Fruit fly (Drosophila melanogaster): ENCODE data around the gene Calr.

dm6 chr3R:9628607-9629006, 2.0 kb downstream of the Calr start:
- TF ChIP-seq Ets98B (GFP tag; IDR thresholded peaks at IDR 0.05), result no peak
- no peak for TF ChIP-seq EcR (GFP tag; optimal IDR thresholded peaks at IDR 0.05)
- TF ChIP-seq CG13204 (GFP tag; optimal IDR thresholded peaks at IDR 0.05), result no peak
- TF ChIP-seq fd96Ca (GFP tag; IDR thresholded peaks at IDR 0.05), result no peak
- TF ChIP-seq Pif1A (GFP tag; optimal IDR thresholded peaks at IDR 0.05), result no peak
- no peak for TF ChIP-seq Pif1B (GFP tag; optimal IDR thresholded peaks at IDR 0.05)
- TF ChIP-seq gl (tag; optimal IDR thresholded peaks at IDR 0.05), result no peak
